Fruit fly (Drosophila melanogaster) whole organism, wandering third instar larva: ENCODE data around the gene TotA.

Experiments used
- Abd-B ChIP-seq: fragments of >200 bp; optimal IDR thresholded peaks from 2 replicates; lab custom pipeline; 2017; ENCODE audit warnings: missing biosample characterization, missing genetic modification characterization
- CG9705 ChIP-seq: fragments of 200-800 bp; sonication (Bioruptor generic); optimal IDR thresholded peaks from 2 replicates; lab custom pipeline; 2018; ENCODE audit warnings: missing biosample characterization, mild to moderate bottlenecking, missing genetic modification characterization
- CrebA ChIP-seq: fragments of 200-800 bp; sonication (Bioruptor generic); optimal IDR thresholded peaks from 2 replicates; lab custom pipeline; 2016; ENCODE audit warnings: missing biosample characterization, mild to moderate bottlenecking, missing genetic modification characterization, borderline replicate concordance
- br ChIP-seq: fragments of 200-800 bp; sonication (Bioruptor generic); optimal IDR thresholded peaks from 2 replicates; lab custom pipeline; 2016; ENCODE audit warnings: missing biosample characterization, missing genetic modification characterization
- brk ChIP-seq: fragments of 200-800 bp; sonication (Bioruptor generic); optimal IDR thresholded peaks from 2 replicates; lab custom pipeline; 2016; ENCODE audit warnings: missing biosample characterization, mild to moderate bottlenecking, missing genetic modification characterization
- dsf ChIP-seq: sonication (Bioruptor generic); optimal IDR thresholded peaks from 2 replicates; lab custom pipeline; 2016; ENCODE audit warnings: missing biosample characterization, missing genetic modification characterization, borderline replicate concordance
- foxo ChIP-seq, 2 experiments: fragments of 200-800 bp; sonication (Bioruptor generic); optimal IDR thresholded peaks; 2 replicates in 1 of 2; 3 replicates in 1 of 2; lab custom pipeline; 2016 to 2017; ENCODE audit warnings: missing biosample characterization in 2 of 2, missing genetic modification characterization in 2 of 2
- h ChIP-seq: fragments of 200-800 bp; sonication (Bioruptor generic); optimal IDR thresholded peaks from 3 replicates; lab custom pipeline; 2016; ENCODE audit warnings: missing biosample characterization, mild to moderate bottlenecking, missing genetic modification characterization
- lola ChIP-seq: fragments of >200 bp; optimal IDR thresholded peaks from 2 replicates; lab custom pipeline; 2017; ENCODE audit warnings: missing biosample characterization, missing genetic modification characterization
- rgr ChIP-seq: fragments of 200-800 bp; sonication (Bioruptor generic); optimal IDR thresholded peaks from 3 replicates; lab custom pipeline; 2016; ENCODE audit warnings: missing biosample characterization, mild to moderate bottlenecking, missing genetic modification characterization

- TF ChIP-seq Abd-B (no peak), rgr (GFP tag; lab: Kevin White, UChicago) (no peak), CG9705 (no peak), dsf (GFP tag; lab: Kevin White, UChicago) (no peak), lola (GFP tag; lab: Kevin White, UChicago) (no peak), brk (no peak), CrebA (GFP tag; lab: Kevin White, UChicago) (no peak), br (GFP tag; lab: Kevin White, UChicago) (no peak), foxo (GFP tag; optimal IDR thresholded peaks at IDR 0.05; lab: Kevin White, UChicago) (no peak), h (GFP tag; lab: Kevin White, UChicago) (no peak)
Measured at dm6 chr3R:20838787-20839186, 32.0 kb upstream of the TotA start.
